Worm (Caenorhabditis elegans) whole organism, young adult: ENCODE results near the gene col-130.

ENCODE experiments used
- ama-1 ChIP-seq, 3 experiments: fragments of 150-350 bp in 1 of 3; sonication (generic microtip) in 2 of 3; optimal IDR thresholded peaks; 2 replicates each; lab custom pipeline; 2014 to 2018; ENCODE audit warnings: missing biosample characterization in 2 of 3, missing genetic modification characterization in 2 of 3, missing genetic modification reagents in 2 of 3
- bed-1 ChIP-seq: fragments of 200-800 bp; sonication (Bioruptor generic); IDR thresholded peaks from 2 replicates; pipeline ENCODE4 v1.3.6; 2022; ENCODE audit warnings: missing genetic modification reagents, missing genetic modification characterization, missing compliant biosample characterization
- cebp-2 ChIP-seq: fragments of 200-800 bp; sonication (Bioruptor generic); IDR thresholded peaks from 2 replicates; pipeline ENCODE4 v1.3.6; 2022; ENCODE audit warnings: missing genetic modification characterization, missing compliant biosample characterization
- ceh-91 ChIP-seq: fragments of 200-800 bp; sonication (Bioruptor generic); IDR thresholded peaks from 2 replicates; pipeline ENCODE4 v1.3.6; 2022; ENCODE audit warnings: missing genetic modification reagents, missing genetic modification characterization, missing compliant biosample characterization
- fkh-3 ChIP-seq: sonication (generic microtip); optimal IDR thresholded peaks from 2 replicates; lab custom pipeline; 2016; ENCODE audit warnings: mild to moderate bottlenecking, missing genetic modification characterization, missing compliant biosample characterization
- lin-35 ChIP-seq, 3 experiments: fragments of 150-350 bp in 2 of 3; sonication (generic microtip) in 1 of 3; optimal IDR thresholded peaks; 2 replicates each; lab custom pipeline; 2014 to 2018; ENCODE audit warnings: missing biosample characterization in 3 of 3, missing genetic modification characterization in 3 of 3, missing genetic modification reagents in 3 of 3
- pbrm-1 ChIP-seq: fragments of 200-800 bp; sonication (Bioruptor generic); IDR thresholded peaks from 2 replicates; pipeline ENCODE4 v1.3.6; 2022; ENCODE audit warnings: missing genetic modification reagents, missing genetic modification characterization, missing compliant biosample characterization
- pha-4 ChIP-seq: fragments of 150-350 bp; sonication (generic microtip); optimal IDR thresholded peaks from 2 replicates; lab custom pipeline; 2014; ENCODE audit warnings: missing biosample characterization, missing genetic modification reagents, missing genetic modification characterization
- snpc-1.1 ChIP-seq: sonication (generic microtip); optimal IDR thresholded peaks from 2 replicates; lab custom pipeline; 2017; ENCODE audit warnings: missing genetic modification characterization, mild to moderate bottlenecking, missing compliant biosample characterization, antibody characterized with exemption, moderate library complexity, missing genotype, missing genetic modification reagents; ENCODE audit not compliant: insufficient read depth
- snpc-4 ChIP-seq, 5 experiments: fragments of 150-350 bp in 1 of 5; sonication (generic microtip) in 4 of 5; optimal IDR thresholded peaks; 2 replicates each; lab custom pipeline; 2014 to 2018; ENCODE audit warnings: missing genetic modification characterization in 5 of 5, missing biosample characterization in 3 of 5, antibody characterized with exemption in 2 of 5, mild to moderate bottlenecking in 2 of 5, missing compliant biosample characterization in 2 of 5, missing genotype in 2 of 5, moderate library complexity in 2 of 5, missing genetic modification reagents in 1 of 5
- somi-1 ChIP-seq: fragments of 200-800 bp; sonication (Bioruptor generic); optimal IDR thresholded peaks from 2 replicates; lab custom pipeline; 2018; ENCODE audit warnings: mild to moderate bottlenecking, missing genetic modification characterization, missing compliant biosample characterization

- TF ChIP-seq bed-1 (no peak), cebp-2 (GFP tag; lab: Robert Waterston, UW) (no peak), somi-1 (no peak), pha-4 (tag; lab: Kevin White, UChicago) (no peak), snpc-4 (GFP tag; optimal IDR thresholded peaks at IDR 0.05; lab: Kevin White, UChicago) (no peak), snpc-4 (tag; optimal IDR thresholded peaks at IDR 0.05; lab: Kevin White, UChicago) (no peak), snpc-1.1 (tag; lab: Kevin White, UChicago) (no peak), fkh-3 (tag; lab: Kevin White, UChicago) (no peak), pbrm-1 (GFP tag; lab: Robert Waterston, UW) (no peak), ceh-91 (GFP tag; lab: Robert Waterston, UW) (no peak), ama-1 (optimal IDR thresholded peaks at IDR 0.05; lab: Kevin White, UChicago) (no peak), ama-1 (GFP tag; optimal IDR thresholded peaks at IDR 0.05; lab: Kevin White, UChicago) (no peak), lin-35 (GFP tag; optimal IDR thresholded peaks at IDR 0.05; lab: Kevin White, UChicago) (no peak)
Observed at ce11 chrIV:12463370-12463769, 35.1 kb upstream of the col-130 start, which contains the start of gene C25G4.8.
